Fruit fly (Drosophila melanogaster) whole organism, embryonic: ENCODE results near the gene CG10337.

Source experiments
- CG10565 ChIP-seq: fragments of 200-800 bp; sonication (Bioruptor generic); optimal IDR thresholded peaks from 3 replicates; lab custom pipeline; 2016; ENCODE audit warnings: missing biosample characterization, mild to moderate bottlenecking, missing genetic modification characterization
- CG15479 ChIP-seq: fragments of 200-800 bp; sonication (Bioruptor generic); optimal IDR thresholded peaks from 3 replicates; lab custom pipeline; 2019; ENCODE audit warnings: missing biosample characterization, mild to moderate bottlenecking, missing genetic modification characterization, moderate library complexity
- CG17385 ChIP-seq: fragments of 200-800 bp; sonication (Bioruptor generic); optimal IDR thresholded peaks from 3 replicates; lab custom pipeline; 2018; ENCODE audit warnings: missing biosample characterization, mild to moderate bottlenecking, missing genetic modification characterization
- CG1832 ChIP-seq: fragments of 200-800 bp; sonication (Bioruptor generic); optimal IDR thresholded peaks from 2 replicates; lab custom pipeline; 2017; ENCODE audit warnings: missing biosample characterization, mild to moderate bottlenecking, missing genetic modification characterization, inconsistent platforms
- CG2875 ChIP-seq: fragments of 200-800 bp; sonication (Bioruptor generic); optimal IDR thresholded peaks from 2 replicates; lab custom pipeline; 2017; ENCODE audit warnings: missing biosample characterization, mild to moderate bottlenecking, missing genetic modification characterization, missing genetic modification reagents
- CG32532 ChIP-seq: fragments of 200-800 bp; sonication (Bioruptor generic); IDR thresholded peaks from 2 replicates; pipeline ENCODE4 v1.3.6; 2022; ENCODE audit warnings: missing biosample characterization, missing genetic modification characterization
- CG34422 ChIP-seq: fragments of 200-800 bp; sonication (Bioruptor generic); IDR thresholded peaks from 3 replicates; pipeline ENCODE4 v1.3.6; 2022; ENCODE audit warnings: missing biosample characterization, missing genetic modification characterization
- CG3847 ChIP-seq: fragments of 200-800 bp; sonication (Bioruptor generic); IDR thresholded peaks from 2 replicates; pipeline ENCODE4 v1.3.6; 2022; ENCODE audit warnings: missing biosample characterization, missing genetic modification characterization
- CG4328 ChIP-seq: fragments of 200-800 bp; sonication (Bioruptor generic); optimal IDR thresholded peaks from 3 replicates; lab custom pipeline; 2017; ENCODE audit warnings: missing biosample characterization, missing genetic modification reagents, missing genetic modification characterization
- CG4360 ChIP-seq: fragments of 200-800 bp; sonication (Bioruptor generic); IDR thresholded peaks from 2 replicates; pipeline ENCODE4 v1.3.6; 2022; ENCODE audit warnings: missing biosample characterization, missing genetic modification characterization
- CG8478 ChIP-seq: fragments of >200 bp; optimal IDR thresholded peaks from 2 replicates; lab custom pipeline; 2018
- Chrac-16 ChIP-seq: fragments of 200-800 bp; sonication (Bioruptor generic); optimal IDR thresholded peaks from 3 replicates; lab custom pipeline; 2016; ENCODE audit warnings: missing biosample characterization, missing genetic modification characterization
- Drgx ChIP-seq: fragments of 200-800 bp; sonication (Bioruptor generic); IDR thresholded peaks from 2 replicates; pipeline ENCODE4 v1.3.6; 2022; ENCODE audit warnings: missing biosample characterization, missing genetic modification characterization
- Ets65A ChIP-seq: fragments of 200-800 bp; sonication (Bioruptor generic); peaks from one replicate; lab custom pipeline; 2016; ENCODE audit warnings: missing biosample characterization, missing genetic modification characterization
- HLH3B ChIP-seq: fragments of 200-800 bp; sonication (Bioruptor generic); IDR thresholded peaks from 2 replicates; pipeline ENCODE4 v1.3.6; 2022; ENCODE audit warnings: missing biosample characterization, missing genetic modification characterization
- HmgD ChIP-seq: fragments of 200-800 bp; sonication (Bioruptor generic); optimal IDR thresholded peaks from 3 replicates; lab custom pipeline; 2016; ENCODE audit warnings: missing biosample characterization, missing genetic modification characterization
- HmgZ ChIP-seq: fragments of 200-800 bp; sonication (Bioruptor generic); optimal IDR thresholded peaks from 2 replicates; lab custom pipeline; 2018; ENCODE audit warnings: missing biosample characterization, mild to moderate bottlenecking, missing genetic modification characterization
- Med ChIP-seq: fragments of 200-800 bp; sonication (Bioruptor generic); peaks from one replicate; lab custom pipeline; 2016; ENCODE audit warnings: missing biosample characterization, missing genetic modification characterization, mild to moderate bottlenecking, inconsistent platforms, moderate library complexity
- NFAT ChIP-seq: fragments of 200-800 bp; sonication (Bioruptor generic); IDR thresholded peaks from 2 replicates; pipeline ENCODE4 v1.3.6; 2022; ENCODE audit warnings: missing biosample characterization, missing genetic modification characterization
- Opbp ChIP-seq: fragments of 200-800 bp; sonication (Bioruptor generic); IDR thresholded peaks from 3 replicates; pipeline ENCODE4 v1.3.6; 2022; ENCODE audit warnings: missing biosample characterization, missing genetic modification characterization; ENCODE audit not compliant: partially characterized antibody
- Pdp1 ChIP-seq, 2 experiments: fragments of 200-800 bp; sonication (Bioruptor generic); optimal IDR thresholded peaks; 3 replicates each; lab custom pipeline; 2016; ENCODE audit warnings: missing biosample characterization in 2 of 2, missing genetic modification characterization in 2 of 2, mild to moderate bottlenecking in 1 of 2, moderate library complexity in 1 of 2
- Ssrp ChIP-seq: fragments of 200-800 bp; sonication (Bioruptor generic); optimal IDR thresholded peaks from 2 replicates; lab custom pipeline; 2018; ENCODE audit warnings: missing biosample characterization, mild to moderate bottlenecking, missing genetic modification characterization, moderate library complexity
- Usf ChIP-seq: fragments of 200-800 bp; sonication (Bioruptor generic); optimal IDR thresholded peaks from 2 replicates; lab custom pipeline; 2017; ENCODE audit warnings: missing genotype, missing biosample characterization, missing genetic modification characterization
- Xrp1 ChIP-seq: fragments of 200-800 bp; sonication (Bioruptor generic); IDR thresholded peaks from 2 replicates; pipeline ENCODE4 v1.3.6; 2022; ENCODE audit warnings: missing biosample characterization, missing genetic modification characterization
- ab ChIP-seq: fragments of 200-800 bp; sonication (Bioruptor generic); optimal IDR thresholded peaks from 2 replicates; lab custom pipeline; 2016; ENCODE audit warnings: missing biosample characterization, missing genetic modification characterization
- abd-A ChIP-seq: fragments of 200-800 bp; sonication (Bioruptor generic); optimal IDR thresholded peaks from 3 replicates; lab custom pipeline; 2019; ENCODE audit warnings: missing biosample characterization, mild to moderate bottlenecking, missing genetic modification characterization, moderate library complexity
- bsh ChIP-seq, 2 experiments: fragments of 200-800 bp; sonication (Bioruptor generic); optimal IDR thresholded peaks; 2 replicates each; lab custom pipeline; 2017 to 2018; ENCODE audit warnings: mild to moderate bottlenecking in 2 of 2, missing biosample characterization in 2 of 2, missing genetic modification characterization in 2 of 2, moderate library complexity in 1 of 2
- cad ChIP-seq: fragments of >200 bp; optimal IDR thresholded peaks from 2 replicates; lab custom pipeline; 2017; ENCODE audit warnings: missing biosample characterization, missing genetic modification characterization
- cg ChIP-seq: fragments of 200-800 bp; sonication (Bioruptor generic); optimal IDR thresholded peaks from 3 replicates; lab custom pipeline; 2019; ENCODE audit warnings: missing biosample characterization, mild to moderate bottlenecking, missing genetic modification characterization, moderate library complexity
- chinmo ChIP-seq: fragments of 200-800 bp; sonication (Bioruptor generic); IDR thresholded peaks from 4 replicates; pipeline ENCODE4 v1.3.6; 2022; ENCODE audit warnings: missing biosample characterization, missing genetic modification characterization; ENCODE audit not compliant: partially characterized antibody
- crol ChIP-seq: fragments of 200-800 bp; sonication (Bioruptor generic); IDR thresholded peaks from 2 replicates; pipeline ENCODE4 v1.3.6; 2022; ENCODE audit warnings: missing biosample characterization, missing genetic modification characterization
- ewg ChIP-seq: fragments of 200-800 bp; sonication (Bioruptor generic); optimal IDR thresholded peaks from 3 replicates; lab custom pipeline; 2017; ENCODE audit warnings: mild to moderate bottlenecking, missing biosample characterization, missing genetic modification reagents, missing genetic modification characterization
- ham ChIP-seq: fragments of 200-800 bp; sonication (Bioruptor generic); IDR thresholded peaks from 2 replicates; pipeline ENCODE4 v1.3.6; 2022; ENCODE audit warnings: missing biosample characterization, missing genetic modification characterization
- ken ChIP-seq: fragments of 200-800 bp; sonication (Bioruptor generic); IDR thresholded peaks from 3 replicates; pipeline ENCODE4 v1.3.6; 2022; ENCODE audit warnings: missing biosample characterization, missing genetic modification characterization
- kni ChIP-seq: fragments of 200-800 bp; sonication (Bioruptor generic); optimal IDR thresholded peaks from 3 replicates; lab custom pipeline; 2017; ENCODE audit warnings: mild to moderate bottlenecking, missing biosample characterization, missing genetic modification reagents, missing genetic modification characterization
- lbe ChIP-seq: fragments of 200-800 bp; sonication (Bioruptor generic); optimal IDR thresholded peaks from 2 replicates; lab custom pipeline; 2016; ENCODE audit warnings: missing biosample characterization, mild to moderate bottlenecking, missing genetic modification characterization
- mld ChIP-seq: fragments of 200-800 bp; sonication (Bioruptor generic); IDR thresholded peaks from 3 replicates; pipeline ENCODE4 v1.3.6; 2022; ENCODE audit warnings: missing biosample characterization, missing genetic modification characterization; ENCODE audit not compliant: partially characterized antibody
- nmo ChIP-seq: fragments of 200-800 bp; sonication (Bioruptor generic); optimal IDR thresholded peaks from 2 replicates; lab custom pipeline; 2018; ENCODE audit warnings: missing biosample characterization, mild to moderate bottlenecking, missing genetic modification characterization, moderate library complexity
- pfk ChIP-seq: fragments of 200-800 bp; sonication (Bioruptor generic); optimal IDR thresholded peaks from 2 replicates; lab custom pipeline; 2018; ENCODE audit warnings: missing biosample characterization, mild to moderate bottlenecking, missing genetic modification characterization, moderate library complexity
- pita ChIP-seq: fragments of 200-800 bp; sonication (Bioruptor generic); optimal IDR thresholded peaks from 2 replicates; lab custom pipeline; 2017; ENCODE audit warnings: missing biosample characterization, mild to moderate bottlenecking, missing genetic modification characterization
- scrt ChIP-seq: fragments of 200-800 bp; sonication (Bioruptor generic); optimal IDR thresholded peaks from 2 replicates; lab custom pipeline; 2018; ENCODE audit warnings: missing biosample characterization, mild to moderate bottlenecking, missing genetic modification characterization, moderate library complexity
- sd ChIP-seq: fragments of 200-800 bp; sonication (Bioruptor generic); optimal IDR thresholded peaks from 3 replicates; lab custom pipeline; 2018; ENCODE audit warnings: missing biosample characterization, mild to moderate bottlenecking, missing genetic modification characterization, moderate library complexity
- sens ChIP-seq: fragments of 200-800 bp; sonication (Bioruptor generic); peaks from one replicate; lab custom pipeline; 2016; ENCODE audit warnings: missing biosample characterization, missing genetic modification characterization
- sna ChIP-seq: fragments of 200-800 bp; sonication (Bioruptor generic); IDR thresholded peaks from 2 replicates; pipeline ENCODE4 v1.3.6; 2022; ENCODE audit warnings: missing biosample characterization, missing genetic modification characterization; ENCODE audit not compliant: partially characterized antibody
- sqz ChIP-seq: fragments of 200-800 bp; sonication (Bioruptor generic); optimal IDR thresholded peaks from 3 replicates; lab custom pipeline; 2018; ENCODE audit warnings: missing biosample characterization, mild to moderate bottlenecking, missing genetic modification characterization
- vvl ChIP-seq: fragments of 200-800 bp; sonication (Bioruptor generic); IDR thresholded peaks from 2 replicates; pipeline ENCODE4 v1.3.6; 2022; ENCODE audit warnings: missing biosample characterization, missing genetic modification characterization
- yki ChIP-seq: fragments of >200 bp; optimal IDR thresholded peaks from 3 replicates; lab custom pipeline; 2018
- z ChIP-seq: fragments of 200-800 bp; sonication (Bioruptor generic); IDR thresholded peaks from 3 replicates; pipeline ENCODE4 v1.3.6; 2022; ENCODE audit warnings: missing biosample characterization, missing genetic modification characterization

CG10337 gene

dm6 chr2L:19571574-19572495, 25.1 kb upstream of the CG10337 start (continued):
- TF ChIP-seq ab (GFP tag; lab: Kevin White, UChicago), result no peak
- TF ChIP-seq CG15479 (GFP tag; lab: Kevin White, UChicago), result peak; percentile 94
- TF ChIP-seq CG17385, result peak; percentile 90
- peak; percentile 69 for TF ChIP-seq vvl (GFP tag; lab: Robert Waterston, UW)
- TF ChIP-seq sd (tag; lab: Kevin White, UChicago), result peak; percentile 100
- TF ChIP-seq yki (lab: Kevin White, UChicago), result peak; percentile 46
- TF ChIP-seq HmgD (GFP tag; lab: Kevin White, UChicago), result peak; percentile 16
- TF ChIP-seq mld (GFP tag; lab: Robert Waterston, UW), result no peak
- TF ChIP-seq Ets65A, result peak; percentile 55
- TF ChIP-seq pita (GFP tag; lab: Kevin White, UChicago), result peak; percentile 46
- TF ChIP-seq NFAT, result no peak
- TF ChIP-seq ken, result no peak
- TF ChIP-seq ham (GFP tag; lab: Robert Waterston, UW), result no peak
- TF ChIP-seq Ssrp (tag; lab: Kevin White, UChicago), result peak; percentile 0
- TF ChIP-seq CG2875 (GFP tag; lab: Kevin White, UChicago), result no peak
- no peak for TF ChIP-seq Usf (GFP tag; lab: Kevin White, UChicago)
- TF ChIP-seq CG32532 (GFP tag; lab: Robert Waterston, UW), result 0 out of 2 replicates have a peak, but pooled peaks have one; percentile 17
- peak; percentile 46 for TF ChIP-seq nmo (GFP tag; lab: Kevin White, UChicago)
- TF ChIP-seq CG3847 (GFP tag; lab: Robert Waterston, UW), result no peak
- TF ChIP-seq Pdp1 (GFP tag; optimal IDR thresholded peaks at IDR 0.05; lab: Kevin White, UChicago), result peak in 1 of 2 experiments; percentile 52
- no peak for TF ChIP-seq HLH3B (GFP tag; lab: Robert Waterston, UW)
- TF ChIP-seq Xrp1, result peak; percentile 6; the same call in 1 of the 2 replicates
- TF ChIP-seq Drgx (GFP tag; lab: Robert Waterston, UW), result 0 out of 2 replicates have a peak, but pooled peaks have one; percentile 43
- peak; percentile 94 for TF ChIP-seq CG4360 (GFP tag; lab: Robert Waterston, UW)
- peak; percentile 33; the same call in 1 of the 2 replicates for TF ChIP-seq crol
- peak; percentile 40 for TF ChIP-seq scrt (GFP tag; lab: Kevin White, UChicago)
- peak; percentile 74 for TF ChIP-seq ewg (GFP tag; lab: Kevin White, UChicago)
- peak; percentile 97 for TF ChIP-seq chinmo (GFP tag; lab: Robert Waterston, UW)
- peak; percentile 98 for TF ChIP-seq cg (GFP tag; lab: Kevin White, UChicago)
- TF ChIP-seq abd-A (tag; lab: Kevin White, UChicago), result peak; percentile 34
- peak; percentile 40 for TF ChIP-seq HmgZ (tag; lab: Kevin White, UChicago)
- 0 out of 2 replicates have a peak, but pooled peaks have one; percentile 37 for TF ChIP-seq sna (GFP tag; lab: Robert Waterston, UW)
- no peak for TF ChIP-seq CG10565
- no peak for TF ChIP-seq Chrac-16 (GFP tag; lab: Kevin White, UChicago)
- TF ChIP-seq CG1832 (GFP tag; lab: Kevin White, UChicago), result peak; percentile 82
- TF ChIP-seq bsh (GFP tag; optimal IDR thresholded peaks at IDR 0.05; lab: Kevin White, UChicago), result no peak
- TF ChIP-seq cad (GFP tag; lab: Kevin White, UChicago), result peak; percentile 48
- peak; percentile 94 for TF ChIP-seq sqz (GFP tag; lab: Kevin White, UChicago)
- peak; percentile 36 for TF ChIP-seq sens (GFP tag; lab: Kevin White, UChicago)
- TF ChIP-seq CG4328 (GFP tag; lab: Kevin White, UChicago), result no peak
- peak; percentile 63 for TF ChIP-seq pfk (GFP tag; lab: Kevin White, UChicago)
- TF ChIP-seq z, result peak; percentile 76; the same call in 2 of the 3 replicates
- peak; percentile 94 for TF ChIP-seq CG8478 (lab: Kevin White, UChicago)
- TF ChIP-seq lbe (GFP tag; lab: Kevin White, UChicago), result peak; percentile 22
- peak; percentile 90 for TF ChIP-seq kni (GFP tag; lab: Kevin White, UChicago)
- TF ChIP-seq CG34422 (GFP tag; lab: Robert Waterston, UW), result peak; percentile 38; the same call in 1 of the 3 replicates
- TF ChIP-seq Opbp (GFP tag; lab: Robert Waterston, UW), result peak; percentile 40; the same call in 1 of the 3 replicates
- peak; percentile 83 for TF ChIP-seq Med (GFP tag; lab: Kevin White, UChicago)
